Fruit fly (Drosophila melanogaster): Measurements from ENCODE around the gene CG12025.

CG12025 gene

DNA sequence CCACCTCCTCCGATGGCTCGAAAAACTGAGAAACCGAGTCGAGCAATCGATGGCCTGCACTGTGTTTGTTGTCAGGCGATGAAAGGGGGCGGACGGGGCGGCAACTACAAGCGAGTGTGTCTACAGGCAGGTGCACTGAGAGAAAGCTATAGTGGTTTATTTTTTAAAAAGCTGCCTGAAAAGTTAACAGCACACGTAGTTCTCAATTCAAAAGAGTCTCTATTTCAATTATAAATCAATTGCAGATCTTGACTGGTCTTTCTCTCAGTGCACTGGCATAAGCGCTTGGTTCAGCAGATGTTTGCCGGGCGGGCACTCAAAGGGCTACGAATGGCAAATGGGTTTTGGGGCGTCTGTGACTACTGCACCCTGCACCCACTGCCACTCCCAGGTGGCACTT lies 15.5 kb downstream of the CG12025 start:
- no peak for TF ChIP-seq psq (optimal IDR thresholded peaks at IDR 0.05)
- TF ChIP-seq Sin3A (optimal IDR thresholded peaks at IDR 0.05), result no peak
- no peak for TF ChIP-seq insv (optimal IDR thresholded peaks at IDR 0.05)
- no peak for TF ChIP-seq Myc (optimal IDR thresholded peaks at IDR 0.05)
- TF ChIP-seq ttk (optimal IDR thresholded peaks at IDR 0.05), result no peak
- no peak for TF ChIP-seq h (optimal IDR thresholded peaks at IDR 0.05)

DNA sequence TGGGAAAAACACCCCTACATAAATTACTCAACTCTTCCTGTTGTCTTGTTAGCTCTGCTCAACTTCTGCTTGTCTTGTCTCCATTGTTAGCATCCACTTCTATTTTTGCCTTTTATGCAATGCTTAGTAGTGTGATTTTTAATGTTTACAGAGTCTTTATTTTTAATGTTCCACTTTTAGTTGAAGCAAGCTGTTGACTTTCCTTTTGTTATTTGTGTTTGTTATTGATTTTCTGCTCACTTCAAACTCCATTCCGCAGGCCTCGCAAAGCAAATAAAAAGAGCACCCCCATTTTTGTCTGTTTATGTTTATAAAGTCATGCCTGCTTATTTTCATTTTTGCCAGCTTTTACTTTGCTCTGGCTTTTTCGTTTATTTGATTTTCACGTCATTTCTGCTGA lies 16.7 kb downstream of the CG12025 start:
- TF ChIP-seq ttk (optimal IDR thresholded peaks at IDR 0.05) (no peak), Sin3A (optimal IDR thresholded peaks at IDR 0.05) (no peak), insv (optimal IDR thresholded peaks at IDR 0.05) (no peak), Myc (optimal IDR thresholded peaks at IDR 0.05) (no peak), h (optimal IDR thresholded peaks at IDR 0.05) (no peak)

DNA sequence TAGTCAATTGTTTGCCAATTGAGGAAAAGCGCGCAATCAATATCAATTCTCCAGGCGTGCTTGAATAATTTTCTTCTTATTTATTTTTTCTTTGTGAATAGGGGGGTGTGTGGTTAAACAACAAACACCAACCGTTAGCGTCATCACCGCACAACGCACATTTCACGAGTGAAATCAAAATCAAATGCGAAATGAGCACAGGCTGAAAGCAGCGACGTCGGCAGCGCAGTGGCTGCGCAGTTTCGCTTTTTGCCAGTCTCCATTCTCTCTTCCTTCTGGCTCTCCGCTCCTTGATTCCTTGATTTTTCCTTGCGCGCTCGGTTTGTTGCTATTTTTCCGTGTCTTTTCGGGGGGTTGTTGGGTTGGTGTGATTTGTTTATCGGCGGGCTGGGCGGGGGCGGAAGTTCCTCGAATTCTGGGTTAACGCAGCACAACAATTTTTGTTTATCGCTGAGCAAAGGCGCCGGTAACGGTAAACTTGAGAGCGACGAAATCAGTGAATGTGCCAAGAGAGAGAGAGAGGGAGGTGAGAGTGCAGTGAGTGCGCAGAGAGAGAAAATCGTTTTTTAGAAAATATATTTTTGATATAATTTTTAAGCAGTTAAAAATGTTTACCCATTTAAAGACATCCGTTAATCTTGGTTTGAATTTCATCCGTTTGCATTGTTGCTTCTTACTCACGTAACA lies 17.8 kb downstream of the CG12025 start, which contains the start of gene CG13937:
Gene CG13937 (minus strand): TSS at position 174 of the 687 bp plus-strand sequence.
- no peak for TF ChIP-seq Myc (optimal IDR thresholded peaks at IDR 0.05)
- no peak for TF ChIP-seq insv (optimal IDR thresholded peaks at IDR 0.05)
- TF ChIP-seq Sin3A (optimal IDR thresholded peaks at IDR 0.05), result no peak
- no peak for TF ChIP-seq ttk (optimal IDR thresholded peaks at IDR 0.05)
- TF ChIP-seq psq (optimal IDR thresholded peaks at IDR 0.05), result no peak
- TF ChIP-seq h (optimal IDR thresholded peaks at IDR 0.05), result no peak

DNA sequence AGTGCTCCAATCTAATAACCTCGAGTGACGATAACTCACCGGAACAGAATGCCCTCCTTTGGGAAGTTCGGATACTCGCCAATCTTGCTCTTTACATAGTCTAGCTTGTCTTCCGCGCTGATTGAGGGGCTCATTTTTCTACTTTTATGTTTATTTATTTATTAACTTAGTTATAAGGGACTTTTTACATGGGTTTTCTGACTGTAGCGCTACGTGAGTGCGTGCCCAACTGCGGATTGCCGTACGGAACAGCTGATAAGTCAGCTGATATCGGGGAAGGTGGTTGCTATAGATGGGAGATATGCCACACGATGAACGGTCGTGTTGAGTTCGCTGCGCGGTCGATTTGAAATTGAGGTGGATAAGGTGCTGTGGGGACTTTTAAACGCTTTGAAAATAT lies 19.4 kb downstream of the CG12025 start, which contains the start of gene Aprt:
Gene Aprt (minus strand): TSS at position 368 of the 400 bp plus-strand sequence.
- TF ChIP-seq ttk (optimal IDR thresholded peaks at IDR 0.05), result no peak

DNA sequence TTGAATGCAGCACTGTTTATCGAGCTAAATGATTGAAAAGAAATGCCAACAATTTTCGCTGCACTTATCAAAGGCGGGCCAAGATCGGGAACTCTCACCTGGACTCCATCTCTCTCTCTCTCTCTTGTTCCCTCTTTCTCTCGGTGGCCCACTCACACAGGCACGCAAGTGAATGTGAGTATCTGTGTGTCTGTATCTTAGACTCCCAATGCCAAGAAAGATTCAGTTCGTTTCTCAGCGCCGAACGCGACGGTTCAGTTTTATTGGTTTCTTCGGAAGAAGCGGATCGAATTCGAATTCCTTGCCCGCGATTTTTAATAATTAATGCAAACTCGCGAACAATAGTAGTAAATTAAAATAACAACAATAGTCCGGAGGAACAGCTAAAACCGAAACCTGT lies 20.2 kb downstream of the CG12025 start, which contains the start of gene Tmhs:
Gene Tmhs (plus strand): TSS at position 222 of the 400 bp plus-strand sequence.
- TF ChIP-seq Sin3A (optimal IDR thresholded peaks at IDR 0.05) (no peak), ttk (optimal IDR thresholded peaks at IDR 0.05) (no peak), insv (optimal IDR thresholded peaks at IDR 0.05) (no peak), h (optimal IDR thresholded peaks at IDR 0.05) (no peak), psq (optimal IDR thresholded peaks at IDR 0.05) (no peak), Myc (optimal IDR thresholded peaks at IDR 0.05) (no peak)

DNA sequence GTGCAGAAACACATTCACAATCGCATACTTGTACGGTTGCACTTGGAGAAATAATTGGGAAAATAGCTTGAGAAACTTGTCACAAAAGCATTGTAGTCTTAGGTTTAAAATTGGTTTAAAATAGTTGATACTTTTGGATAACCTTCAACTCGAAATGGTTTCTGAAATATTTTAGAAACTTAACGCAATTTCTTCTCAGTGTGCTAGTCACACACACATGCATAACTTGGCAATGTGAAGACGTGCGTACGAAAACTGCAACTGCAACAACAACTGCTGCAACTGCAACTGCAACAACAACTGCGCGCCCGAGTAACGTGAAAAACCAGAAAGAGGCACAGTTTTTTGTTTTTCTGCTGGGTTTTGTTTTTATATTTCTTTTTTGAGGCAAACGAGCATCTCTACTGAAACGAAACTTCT lies 20.9 kb downstream of the CG12025 start:
- no peak for TF ChIP-seq insv (optimal IDR thresholded peaks at IDR 0.05)
- TF ChIP-seq Myc (optimal IDR thresholded peaks at IDR 0.05), result no peak
- no peak for TF ChIP-seq Sin3A (optimal IDR thresholded peaks at IDR 0.05)
- no peak for TF ChIP-seq psq (optimal IDR thresholded peaks at IDR 0.05)
- TF ChIP-seq h (optimal IDR thresholded peaks at IDR 0.05), result no peak
- no peak for TF ChIP-seq ttk (optimal IDR thresholded peaks at IDR 0.05)

DNA sequence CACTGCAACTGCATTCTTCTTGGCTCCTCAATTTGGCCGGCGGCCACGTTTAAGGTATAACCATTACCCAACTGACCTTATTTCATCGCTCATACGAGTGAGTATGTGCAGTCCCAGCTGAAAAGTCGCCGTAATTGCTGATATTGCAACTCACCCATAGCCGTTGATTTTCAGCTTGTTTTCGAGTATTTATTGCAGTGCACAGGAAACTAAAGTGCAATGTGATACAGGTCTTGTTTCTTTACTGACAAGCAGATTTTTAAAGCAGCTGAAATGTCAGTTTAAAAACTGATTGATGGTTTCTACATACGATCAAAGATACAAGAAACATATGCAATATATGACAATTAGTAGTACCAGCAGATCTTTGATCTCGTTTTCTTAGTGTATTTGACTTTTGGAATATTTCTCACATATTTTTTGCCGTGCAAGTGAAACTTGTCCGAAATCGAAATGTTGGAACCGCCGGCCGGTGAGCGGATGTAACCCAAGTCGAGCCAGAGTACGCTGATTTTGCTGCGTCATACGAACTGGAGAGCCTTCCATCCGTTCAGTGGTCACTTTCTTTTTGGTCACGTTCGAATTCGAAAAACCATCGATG lies 22.8 kb downstream of the CG12025 start:
- TF ChIP-seq h (optimal IDR thresholded peaks at IDR 0.05), result no peak
- no peak for TF ChIP-seq Sin3A (optimal IDR thresholded peaks at IDR 0.05)
- no peak for TF ChIP-seq Myc (optimal IDR thresholded peaks at IDR 0.05)
- TF ChIP-seq psq (optimal IDR thresholded peaks at IDR 0.05), result no peak
- no peak for TF ChIP-seq insv (optimal IDR thresholded peaks at IDR 0.05)
- TF ChIP-seq ttk (optimal IDR thresholded peaks at IDR 0.05), result no peak

DNA sequence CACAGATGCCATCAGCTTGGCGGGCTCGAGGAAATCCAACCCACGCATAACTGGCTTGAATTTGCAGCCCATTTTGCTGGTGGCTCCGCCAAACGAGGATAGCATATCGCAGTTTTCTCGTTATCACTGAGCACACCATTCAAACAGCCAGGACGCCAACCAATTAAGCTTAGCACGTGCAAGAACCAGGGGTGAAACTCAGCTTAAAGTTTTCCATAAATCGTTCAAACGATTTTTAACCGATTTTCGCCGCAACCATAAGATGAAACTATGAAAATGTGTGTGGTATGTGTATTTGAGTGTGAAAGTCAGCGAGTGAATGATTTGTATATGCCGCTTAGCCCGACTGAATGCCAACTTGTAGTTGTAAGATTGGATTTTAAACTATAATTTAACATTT lies 25.7 kb downstream of the CG12025 start:
- TF ChIP-seq insv (optimal IDR thresholded peaks at IDR 0.05) (no peak), ttk (optimal IDR thresholded peaks at IDR 0.05) (no peak), Sin3A (optimal IDR thresholded peaks at IDR 0.05) (no peak), psq (optimal IDR thresholded peaks at IDR 0.05) (no peak), Myc (optimal IDR thresholded peaks at IDR 0.05) (no peak), h (optimal IDR thresholded peaks at IDR 0.05) (no peak)

DNA sequence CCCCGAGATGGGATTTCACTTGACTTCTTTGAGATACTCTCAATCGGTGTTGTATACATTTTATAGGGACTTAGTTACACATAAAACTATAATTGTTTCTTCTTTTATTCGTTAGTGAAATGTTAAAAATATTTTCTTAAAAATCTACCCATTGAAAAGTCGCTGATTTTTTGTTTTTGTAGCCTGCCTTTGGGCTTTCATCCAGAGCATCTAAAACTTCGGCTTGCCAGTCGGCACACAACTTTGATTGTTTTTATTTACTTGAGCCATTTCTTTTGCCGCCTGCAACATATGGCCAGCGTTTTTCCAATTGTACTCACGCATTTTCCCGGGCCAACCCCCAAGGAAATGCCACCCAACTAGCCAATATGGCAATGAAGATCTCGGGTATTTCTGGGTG lies 26.7 kb downstream of the CG12025 start:
- TF ChIP-seq ttk (optimal IDR thresholded peaks at IDR 0.05), result no peak
- no peak for TF ChIP-seq Myc (optimal IDR thresholded peaks at IDR 0.05)
- TF ChIP-seq psq (optimal IDR thresholded peaks at IDR 0.05), result no peak
- no peak for TF ChIP-seq insv (optimal IDR thresholded peaks at IDR 0.05)
- TF ChIP-seq Sin3A (optimal IDR thresholded peaks at IDR 0.05), result no peak
- TF ChIP-seq h (optimal IDR thresholded peaks at IDR 0.05), result no peak

DNA sequence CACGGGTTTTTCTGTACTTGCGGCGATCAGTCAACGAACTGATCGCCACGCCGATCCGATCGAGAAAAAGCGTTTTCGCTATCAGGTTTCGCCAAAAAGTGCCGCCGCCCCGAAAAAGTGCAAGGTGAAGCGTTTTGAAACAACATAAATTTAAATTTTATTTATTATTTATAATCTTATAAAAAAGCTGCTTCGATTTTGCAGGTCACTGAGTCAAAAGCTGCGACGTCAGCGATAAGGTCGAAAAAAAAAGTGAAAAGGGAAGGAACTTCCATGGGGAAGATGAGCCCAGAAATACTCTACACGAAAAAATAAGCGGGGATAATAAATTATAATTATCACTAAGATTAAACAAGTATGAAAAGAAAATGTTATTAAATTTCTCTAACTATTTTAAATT lies 32.5 kb downstream of the CG12025 start:
- TF ChIP-seq insv (optimal IDR thresholded peaks at IDR 0.05) (no peak), Sin3A (optimal IDR thresholded peaks at IDR 0.05) (no peak), ttk (optimal IDR thresholded peaks at IDR 0.05) (no peak), h (optimal IDR thresholded peaks at IDR 0.05) (no peak), psq (optimal IDR thresholded peaks at IDR 0.05) (no peak), Myc (optimal IDR thresholded peaks at IDR 0.05) (no peak)

DNA sequence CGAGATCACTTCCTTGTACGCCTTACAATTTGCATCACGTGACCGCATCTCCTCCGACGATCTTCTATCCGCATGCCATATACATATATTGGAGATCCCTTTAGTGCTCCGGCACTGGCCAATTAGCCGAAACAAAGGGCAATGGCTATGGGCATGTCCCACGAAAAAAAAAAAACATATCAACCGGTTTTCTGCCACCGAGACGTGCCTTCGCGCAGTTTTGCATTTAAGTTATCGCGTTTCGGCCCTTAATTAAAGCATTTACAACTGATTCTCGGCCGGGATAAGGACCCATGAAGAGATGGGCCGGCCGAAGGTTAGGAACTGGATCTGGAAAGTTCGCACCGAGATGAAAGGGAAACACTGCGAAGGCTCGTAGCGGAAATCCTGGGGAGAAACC lies 34.4 kb downstream of the CG12025 start:
- no peak for TF ChIP-seq Sin3A (optimal IDR thresholded peaks at IDR 0.05)
- no peak for TF ChIP-seq insv (optimal IDR thresholded peaks at IDR 0.05)
- TF ChIP-seq Myc (optimal IDR thresholded peaks at IDR 0.05), result no peak
- TF ChIP-seq h (optimal IDR thresholded peaks at IDR 0.05), result no peak
- TF ChIP-seq ttk (optimal IDR thresholded peaks at IDR 0.05), result no peak
- no peak for TF ChIP-seq psq (optimal IDR thresholded peaks at IDR 0.05)

DNA sequence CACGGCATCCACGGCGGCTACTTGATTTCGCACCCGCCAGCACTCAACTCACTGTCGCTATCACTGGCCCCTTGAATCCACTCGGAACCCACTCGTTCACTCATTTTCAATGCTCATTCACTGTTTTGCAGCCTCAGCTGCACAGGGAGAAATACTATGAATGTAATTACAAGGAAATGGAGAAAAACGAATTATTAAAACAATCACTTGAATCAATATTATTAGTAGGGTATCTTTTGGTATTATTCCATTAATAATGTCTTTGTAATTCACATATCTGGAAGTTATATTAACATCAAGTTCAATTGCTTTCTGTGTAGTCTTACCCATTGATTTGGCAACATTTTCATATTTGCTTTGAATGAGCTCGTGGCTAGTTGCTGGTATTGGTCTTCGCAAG lies 35.4 kb downstream of the CG12025 start:
- no peak for TF ChIP-seq ttk (optimal IDR thresholded peaks at IDR 0.05)
- TF ChIP-seq insv (optimal IDR thresholded peaks at IDR 0.05), result no peak
- no peak for TF ChIP-seq Sin3A (optimal IDR thresholded peaks at IDR 0.05)
- no peak for TF ChIP-seq psq (optimal IDR thresholded peaks at IDR 0.05)
- TF ChIP-seq h (optimal IDR thresholded peaks at IDR 0.05), result no peak
- TF ChIP-seq Myc (optimal IDR thresholded peaks at IDR 0.05), result no peak

DNA sequence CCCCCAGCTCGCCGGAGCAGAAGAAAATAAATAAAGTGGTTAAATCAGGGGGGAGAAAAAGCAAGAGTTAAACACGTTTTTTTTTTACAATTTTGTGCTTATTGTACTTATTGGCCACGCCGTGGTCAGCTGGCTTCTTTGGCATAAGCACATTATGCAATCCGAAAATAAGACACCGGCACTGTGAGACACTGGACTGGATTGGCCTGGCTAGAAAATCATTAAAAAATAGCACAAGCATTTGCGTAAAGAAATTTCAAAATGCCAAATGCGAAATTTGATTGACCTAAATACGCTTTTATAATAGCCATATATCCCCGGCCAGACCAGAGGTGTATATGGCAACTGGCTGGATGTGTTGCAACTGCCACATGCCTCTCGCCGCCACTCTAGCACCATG lies 39.2 kb downstream of the CG12025 start:
- TF ChIP-seq insv (optimal IDR thresholded peaks at IDR 0.05) (no peak), ttk (optimal IDR thresholded peaks at IDR 0.05) (no peak), h (optimal IDR thresholded peaks at IDR 0.05) (no peak), psq (optimal IDR thresholded peaks at IDR 0.05) (no peak), Sin3A (optimal IDR thresholded peaks at IDR 0.05) (no peak), Myc (optimal IDR thresholded peaks at IDR 0.05) (no peak)

Measured in Kc167 (cell line).